Worm (Caenorhabditis elegans) whole organism, midembryonic: ENCODE measurements around the gene C01B10.3.

Experiments used
- T22C8.4 ChIP-seq: fragments of 200-800 bp; sonication (Bioruptor generic); IDR thresholded peaks from 2 replicates; pipeline ENCODE4 v1.3.6; 2022; ENCODE audit warnings: missing genetic modification characterization, missing compliant biosample characterization
- klf-2 ChIP-seq: fragments of 200-800 bp; sonication (Bioruptor generic); conservative IDR thresholded peaks from 2 replicates; pipeline ENCODE4 v1.3.6; 2022; ENCODE audit warnings: missing genetic modification reagents, missing genetic modification characterization, missing compliant biosample characterization
- tab-1 ChIP-seq: fragments of 200-800 bp; sonication (Bioruptor generic); IDR thresholded peaks from 2 replicates; pipeline ENCODE4 v1.3.6; 2022; ENCODE audit warnings: missing genetic modification characterization, missing compliant biosample characterization
- ztf-23 ChIP-seq: fragments of 200-800 bp; sonication (Bioruptor generic); IDR thresholded peaks from 2 replicates; pipeline ENCODE4 v1.3.6; 2022; ENCODE audit warnings: missing genetic modification reagents, missing genetic modification characterization, missing compliant biosample characterization
- ztf-29 ChIP-seq: fragments of 200-800 bp; sonication (Bioruptor generic); IDR thresholded peaks from 2 replicates; pipeline ENCODE4 v1.3.6; 2022; ENCODE audit warnings: missing genetic modification reagents, missing genetic modification characterization, missing compliant biosample characterization

DNA sequence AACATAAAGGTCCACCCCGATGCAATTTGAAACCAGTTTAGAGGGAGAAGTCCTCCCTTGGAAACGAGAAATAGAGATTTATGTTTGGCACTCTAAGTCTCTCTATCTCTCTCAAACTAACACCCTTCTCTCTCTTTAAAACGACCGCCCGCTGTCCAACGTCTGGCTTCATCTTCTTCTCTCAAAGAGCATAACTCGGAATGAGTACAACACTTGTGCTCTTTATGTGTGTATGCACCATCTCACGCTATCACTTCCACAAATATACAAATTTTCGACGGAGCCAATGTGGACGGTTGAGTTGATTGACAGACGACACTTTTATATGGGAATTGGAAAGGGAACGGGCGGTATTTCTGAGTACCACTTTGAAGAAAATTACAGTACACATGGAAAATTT lies 46.8 kb downstream of the C01B10.3 start:
- TF ChIP-seq ztf-23 (GFP tag; lab: Robert Waterston, UW) = no peak
- no peak for TF ChIP-seq tab-1
- TF ChIP-seq ztf-29 (GFP tag; lab: Robert Waterston, UW) = no peak
- no peak for TF ChIP-seq T22C8.4 (GFP tag; lab: Robert Waterston, UW)
- TF ChIP-seq klf-2 (GFP tag; lab: Robert Waterston, UW) = no peak
